Worm (Caenorhabditis elegans) whole organism, L1 larva: ENCODE results near the gene srlf-9.
A peak's percentile ranks its signal among the peaks of the same experiment; 100 is the strongest.

Experiments used
- aly-2 ChIP-seq: fragments of 150-350 bp; optimal IDR thresholded peaks from 2 replicates; lab custom pipeline; 2014; ENCODE audit warnings: missing biosample characterization, missing genetic modification characterization
- blmp-1 ChIP-seq: fragments of 150-350 bp; optimal IDR thresholded peaks from 2 replicates; lab custom pipeline; 2014; ENCODE audit warnings: missing biosample characterization, missing genetic modification characterization
- ceh-63 ChIP-seq: fragments of 200-800 bp; sonication (Bioruptor generic); optimal IDR thresholded peaks from 2 replicates; lab custom pipeline; 2018; ENCODE audit warnings: mild to moderate bottlenecking, missing genetic modification characterization, missing compliant biosample characterization
- efl-1 ChIP-seq, 4 experiments: fragments of 150-350 bp; optimal IDR thresholded peaks in 3 of 4; peaks in 1 of 4; 1 replicate in 1 of 4; 2 replicates in 3 of 4; lab custom pipeline; 2014; ENCODE audit warnings: missing biosample characterization in 2 of 4, missing genetic modification characterization in 2 of 4, missing genetic modification reagents in 2 of 4
- egl-13 ChIP-seq: sonication (generic microtip); optimal IDR thresholded peaks from 2 replicates; lab custom pipeline; 2016; ENCODE audit warnings: missing genotype, missing genetic modification reagents, missing genetic modification characterization, missing compliant biosample characterization
- elt-3 ChIP-seq, 6 experiments: fragments of 150-350 bp in 1 of 6; sonication (generic microtip); optimal IDR thresholded peaks; 2 replicates each; lab custom pipeline; 2017 to 2018; ENCODE audit warnings: missing biosample characterization in 6 of 6, missing genetic modification characterization in 6 of 6, inconsistent platforms in 1 of 6
- fkh-8 ChIP-seq: sonication (generic microtip); optimal IDR thresholded peaks from 2 replicates; lab custom pipeline; 2016; ENCODE audit warnings: mild to moderate bottlenecking, missing genetic modification characterization, missing compliant biosample characterization
- grh-1 ChIP-seq: fragments of 200-800 bp; sonication (Bioruptor generic); IDR thresholded peaks from 2 replicates; pipeline ENCODE4 v1.3.6; 2022; ENCODE audit warnings: missing genetic modification reagents, missing genetic modification characterization, missing compliant biosample characterization
- hpl-2 ChIP-seq: fragments of 150-350 bp; optimal IDR thresholded peaks from 2 replicates; lab custom pipeline; 2014; ENCODE audit warnings: missing biosample characterization, missing genetic modification reagents, missing genetic modification characterization
- lin-13 ChIP-seq: fragments of 150-350 bp; optimal IDR thresholded peaks from 2 replicates; lab custom pipeline; 2014; ENCODE audit warnings: missing biosample characterization, missing genetic modification reagents, missing genetic modification characterization
- lin-15B ChIP-seq: fragments of 150-350 bp; sonication (generic microtip); optimal IDR thresholded peaks from 3 replicates; lab custom pipeline; 2014; ENCODE audit warnings: missing biosample characterization, missing genetic modification characterization
- lin-35 ChIP-seq, 2 experiments: fragments of 150-350 bp; optimal IDR thresholded peaks; 2 replicates each; lab custom pipeline; 2014; ENCODE audit warnings: missing biosample characterization in 2 of 2, missing genetic modification characterization in 2 of 2, missing genetic modification reagents in 2 of 2
- lir-3 ChIP-seq: sonication (generic microtip); optimal IDR thresholded peaks from 2 replicates; lab custom pipeline; 2016; ENCODE audit warnings: mild to moderate bottlenecking, missing genetic modification characterization, moderate library complexity, missing compliant biosample characterization; ENCODE audit not compliant: poor library complexity
- lsy-2 ChIP-seq, 2 experiments: fragments of 150-350 bp; optimal IDR thresholded peaks; 2 replicates each; lab custom pipeline; 2014; ENCODE audit warnings: missing biosample characterization in 2 of 2, missing genetic modification characterization in 2 of 2
- mep-1 ChIP-seq: fragments of 150-350 bp; optimal IDR thresholded peaks from 2 replicates; lab custom pipeline; 2014; ENCODE audit warnings: missing biosample characterization, missing genetic modification characterization
- nhr-20 ChIP-seq: sonication (generic microtip); optimal IDR thresholded peaks from 2 replicates; lab custom pipeline; 2016; ENCODE audit warnings: mild to moderate bottlenecking, missing genetic modification characterization, missing compliant biosample characterization
- nhr-237 ChIP-seq: fragments of 150-350 bp; optimal IDR thresholded peaks from 2 replicates; lab custom pipeline; 2014; ENCODE audit warnings: missing biosample characterization, missing genetic modification characterization
- nhr-77 ChIP-seq: fragments of 150-350 bp; optimal IDR thresholded peaks from 2 replicates; lab custom pipeline; 2014; ENCODE audit warnings: missing biosample characterization, missing genetic modification characterization
- nhr-84 ChIP-seq: sonication (generic microtip); optimal IDR thresholded peaks from 2 replicates; lab custom pipeline; 2017; ENCODE audit warnings: missing biosample characterization, missing genetic modification characterization
- nhr-85 ChIP-seq: sonication (generic microtip); peaks from one replicate; lab custom pipeline; 2016; ENCODE audit warnings: missing genetic modification characterization, inconsistent platforms, missing compliant biosample characterization
- nhr-90 ChIP-seq: sonication (generic microtip); optimal IDR thresholded peaks from 2 replicates; lab custom pipeline; 2016; ENCODE audit warnings: mild to moderate bottlenecking, missing genetic modification characterization, missing compliant biosample characterization; ENCODE audit not compliant: poor library complexity
- snpc-4 ChIP-seq: fragments of 150-350 bp; optimal IDR thresholded peaks from 2 replicates; lab custom pipeline; 2014; ENCODE audit warnings: missing biosample characterization, missing genetic modification characterization
- snu-23 ChIP-seq: sonication (generic microtip); optimal IDR thresholded peaks from 2 replicates; lab custom pipeline; 2016; ENCODE audit warnings: missing genetic modification characterization, missing compliant biosample characterization
- sptf-1 ChIP-seq: fragments of 150-350 bp; optimal IDR thresholded peaks from 2 replicates; lab custom pipeline; 2014; ENCODE audit warnings: missing biosample characterization, missing genetic modification characterization
- swsn-7 ChIP-seq: sonication (generic microtip); optimal IDR thresholded peaks from 2 replicates; lab custom pipeline; 2016; ENCODE audit warnings: missing genetic modification characterization, missing compliant biosample characterization
- tlp-1 ChIP-seq: fragments of 150-350 bp; optimal IDR thresholded peaks from 2 replicates; lab custom pipeline; 2014; ENCODE audit warnings: missing biosample characterization, missing genetic modification characterization
- unc-130 ChIP-seq: fragments of 150-350 bp; optimal IDR thresholded peaks from 2 replicates; lab custom pipeline; 2017; ENCODE audit warnings: missing biosample characterization, missing genetic modification characterization, inconsistent platforms
- unc-30 ChIP-seq: sonication (generic microtip); optimal IDR thresholded peaks from 2 replicates; lab custom pipeline; 2017; ENCODE audit warnings: missing biosample characterization, missing genetic modification characterization
- unc-86 ChIP-seq: sonication (generic microtip); optimal IDR thresholded peaks from 2 replicates; lab custom pipeline; 2016; ENCODE audit warnings: missing genetic modification characterization, missing compliant biosample characterization
- unc-98 ChIP-seq: fragments of 200-800 bp; sonication (Bioruptor generic); IDR thresholded peaks from 2 replicates; pipeline ENCODE4 v1.3.6; 2022; ENCODE audit warnings: missing genetic modification characterization, missing compliant biosample characterization
- vab-15 ChIP-seq: sonication (generic microtip); optimal IDR thresholded peaks from 2 replicates; lab custom pipeline; 2017; ENCODE audit warnings: missing genotype, mild to moderate bottlenecking, missing genetic modification characterization, missing compliant biosample characterization
- ztf-11 ChIP-seq, 2 experiments: sonication (generic microtip); optimal IDR thresholded peaks; 2 replicates each; lab custom pipeline; 2016 to 2017; ENCODE audit warnings: missing genetic modification characterization in 2 of 2, missing biosample characterization in 1 of 2, missing compliant biosample characterization in 1 of 2

srlf-9 gene

ce11 chrIII:13402934-13403333, 1.4 kb upstream of the srlf-9 start, which contains the start of gene mig-18:
Gene mig-18, plus strand, starts transcription at chrIII:13403234.
- no peak for TF ChIP-seq blmp-1 (tag; lab: Kevin White, UChicago)
- TF ChIP-seq nhr-237 (tag; lab: Kevin White, UChicago), result no peak
- TF ChIP-seq mep-1 (tag; lab: Kevin White, UChicago), result no peak
- TF ChIP-seq aly-2 (tag; lab: Kevin White, UChicago), result no peak
- TF ChIP-seq egl-13 (tag; lab: Kevin White, UChicago), result no peak
- no peak for TF ChIP-seq swsn-7
- TF ChIP-seq nhr-77, result no peak
- TF ChIP-seq, all 84 proteins: peak for 0

ce11 chrIII:13395262-13395661, 6.3 kb downstream of the srlf-9 start, which contains the start of gene F11F1.1:
Gene F11F1.1, plus strand, starts transcription at chrIII:13395562.
- no peak for TF ChIP-seq lir-3 (tag; lab: Kevin White, UChicago)
- no peak for TF ChIP-seq nhr-85 (tag; lab: Kevin White, UChicago)
- TF ChIP-seq snpc-4, result no peak
- TF ChIP-seq fkh-8, result no peak
- TF ChIP-seq lin-35 (GFP tag; optimal IDR thresholded peaks at IDR 0.05; lab: Kevin White, UChicago), result no peak
- no peak for TF ChIP-seq unc-98
- peak; percentile 17 for TF ChIP-seq blmp-1 (tag; lab: Kevin White, UChicago)
- no peak for TF ChIP-seq nhr-237 (tag; lab: Kevin White, UChicago)
- TF ChIP-seq hpl-2 (GFP tag; lab: Kevin White, UChicago), result no peak
- TF ChIP-seq lin-13 (GFP tag; lab: Kevin White, UChicago), result no peak
- TF ChIP-seq nhr-20, result no peak
- TF ChIP-seq nhr-90, result no peak
- peak in 1 of 6 experiments; percentile 34 for TF ChIP-seq elt-3 (tag; optimal IDR thresholded peaks at IDR 0.05; lab: Kevin White, UChicago)
- no peak for TF ChIP-seq lin-15B (tag; lab: Kevin White, UChicago)
- TF ChIP-seq unc-30 (tag; lab: Kevin White, UChicago), result no peak

ce11 chrIII:13393647-13394046, 7.9 kb downstream of the srlf-9 start, which contains the start of gene qdpr-1:
Gene qdpr-1, plus strand, starts transcription at chrIII:13393910.
- TF ChIP-seq elt-3 (tag; optimal IDR thresholded peaks at IDR 0.05; lab: Kevin White, UChicago) (peak in 4 of 6 experiments; percentile 43 to 80 (median 54)), ztf-11 (tag; optimal IDR thresholded peaks at IDR 0.05; lab: Kevin White, UChicago) (no peak), blmp-1 (tag; lab: Kevin White, UChicago) (peak; percentile 59), lsy-2 (tag; optimal IDR thresholded peaks at IDR 0.05; lab: Kevin White, UChicago) (peak in 1 of 2 experiments; percentile 12), vab-15 (no peak), unc-130 (tag; lab: Kevin White, UChicago) (no peak), snu-23 (GFP tag; lab: Kevin White, UChicago) (peak; percentile 17)
- TF ChIP-seq, all 84 proteins: peak for 4

- TF ChIP-seq efl-1 (optimal IDR thresholded peaks at IDR 0.05; lab: Kevin White, UChicago) (no peak), efl-1 (GFP tag; optimal IDR thresholded peaks at IDR 0.05 in 1 of 2; lab: Kevin White, UChicago) (peak; percentile 27 to 74), grh-1 (GFP tag; lab: Robert Waterston, UW) (no peak), ceh-63 (GFP tag; lab: Kevin White, UChicago) (no peak), tlp-1 (tag; lab: Kevin White, UChicago) (no peak), unc-86 (tag; lab: Kevin White, UChicago) (no peak)
Observed at ce11 chrIII:13393239-13393638, 8.3 kb downstream of the srlf-9 start, which contains the start of gene dnj-17. Gene dnj-17, minus strand, starts transcription at chrIII:13393339.

- TF ChIP-seq efl-1 (optimal IDR thresholded peaks at IDR 0.05; lab: Kevin White, UChicago) (no peak), efl-1 (GFP tag; optimal IDR thresholded peaks at IDR 0.05 in 1 of 2; lab: Kevin White, UChicago) (peak in 1 of 2 experiments; percentile 66), nhr-85 (tag; lab: Kevin White, UChicago) (peak; percentile 65), nhr-84 (tag; lab: Kevin White, UChicago) (no peak)
Observed at ce11 chrIII:13390789-13391188, 10.8 kb downstream of the srlf-9 start.

ce11 chrIII:13389078-13389477, 12.5 kb downstream of the srlf-9 start, which contains the start of gene T03F6.3:
Gene T03F6.3, plus strand, starts transcription at chrIII:13389395.
- no peak for TF ChIP-seq sptf-1 (tag; lab: Kevin White, UChicago)
- TF ChIP-seq nhr-237 (tag; lab: Kevin White, UChicago), result no peak
